Worm (Caenorhabditis elegans) whole organism, L4/young adult: ENCODE results near the gene lbp-1.

Source experiments
- dao-5 ChIP-seq: sonication (generic microtip); optimal IDR thresholded peaks from 2 replicates; lab custom pipeline; 2016; ENCODE audit warnings: missing genotype, missing genetic modification characterization, moderate library complexity, missing compliant biosample characterization
- him-1 ChIP-seq: sonication (generic microtip); optimal IDR thresholded peaks from 2 replicates; lab custom pipeline; 2016; ENCODE audit warnings: missing genotype, missing genetic modification reagents, missing genetic modification characterization, missing compliant biosample characterization

- TF ChIP-seq him-1 (no peak), dao-5 (no peak)
Measured at ce11 chrX:3291948-3292347, 33.0 kb downstream of the lbp-1 start.
